Worm (Caenorhabditis elegans): ENCODE data around the gene mxl-1.

DNA sequence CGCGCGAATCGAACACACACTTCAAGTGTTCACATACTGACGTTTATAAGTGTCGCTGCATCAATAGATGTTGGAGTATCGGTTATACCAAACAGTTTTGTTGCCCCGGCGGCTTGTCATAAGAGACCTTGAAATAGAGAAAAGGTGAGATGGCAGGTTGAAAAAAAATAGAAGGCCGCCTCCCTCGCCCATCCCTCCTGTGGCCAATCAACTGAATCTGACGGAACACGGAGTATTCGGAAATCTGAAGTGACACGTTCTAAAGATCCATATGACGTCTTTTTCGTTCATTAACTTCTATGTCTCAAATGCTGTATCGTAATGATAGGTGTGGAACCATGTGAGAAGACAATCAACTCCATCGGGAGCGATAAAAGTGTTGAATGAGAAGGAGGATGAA lies 45.1 kb upstream of the mxl-1 start:
- TF ChIP-seq him-1 (tag; optimal IDR thresholded peaks at IDR 0.05): no peak
- no peak for TF ChIP-seq W03F9.2 (tag; optimal IDR thresholded peaks at IDR 0.05)
